Worm (Caenorhabditis elegans) whole organism, early embryonic: ENCODE data around the gene srd-55.

Source experiments
- F13C5.2 ChIP-seq: sonication (generic microtip); optimal IDR thresholded peaks from 2 replicates; lab custom pipeline; 2017; ENCODE audit warnings: mild to moderate bottlenecking, missing genetic modification characterization, inconsistent platforms, missing compliant biosample characterization
- aly-1 ChIP-seq: sonication (generic microtip); optimal IDR thresholded peaks from 2 replicates; lab custom pipeline; 2016; ENCODE audit warnings: missing genetic modification characterization, missing compliant biosample characterization
- ama-1 ChIP-seq: fragments of 150-350 bp; optimal IDR thresholded peaks from 2 replicates; lab custom pipeline; 2014
- ceh-13 ChIP-seq: fragments of 200-800 bp; sonication (Bioruptor generic); optimal IDR thresholded peaks from 2 replicates; lab custom pipeline; 2018; ENCODE audit warnings: mild to moderate bottlenecking, missing genetic modification characterization, missing compliant biosample characterization
- flt-1 ChIP-seq: fragments of 200-800 bp; sonication (Bioruptor generic); IDR thresholded peaks from 2 replicates; pipeline ENCODE4 v1.3.6; 2022; ENCODE audit warnings: missing genetic modification characterization, missing compliant biosample characterization
- hmg-4 ChIP-seq: fragments of 200-800 bp; sonication (Bioruptor generic); optimal IDR thresholded peaks from 2 replicates; lab custom pipeline; 2018; ENCODE audit warnings: mild to moderate bottlenecking, missing genetic modification characterization, missing compliant biosample characterization
- scrt-1 ChIP-seq: fragments of 200-800 bp; sonication (Bioruptor generic); IDR thresholded peaks from 2 replicates; pipeline ENCODE4 v1.3.6; 2022; ENCODE audit warnings: missing genetic modification characterization, missing compliant biosample characterization

ce11 chrII:7404001-7404400, 4.3 kb upstream of the srd-55 start:
- TF ChIP-seq ama-1 (lab: Kevin White, UChicago) (no peak), flt-1 (GFP tag; lab: Robert Waterston, UW) (no peak), hmg-4 (no peak), F13C5.2 (no peak), ceh-13 (GFP tag; lab: Kevin White, UChicago) (no peak), scrt-1 (GFP tag; lab: Robert Waterston, UW) (no peak), aly-1 (no peak)
